Fruit fly (Drosophila melanogaster): ENCODE data around the gene BuGZ.

The BuGZ gene

dm6 chr2L:16719643-16720515 is 23.3 kb upstream of the BuGZ start, which contains the start of gene Cyt-c-p:
Gene Cyt-c-p (plus strand): TSS chr2L:16719932.
- peak; percentile 49 for TF ChIP-seq noc (tag; optimal IDR thresholded peaks at IDR 0.05)

- peak; percentile 80 for TF ChIP-seq noc (tag; optimal IDR thresholded peaks at IDR 0.05)
Observed at dm6 chr2L:16720707-16721700, 22.2 kb upstream of the BuGZ start.

dm6 chr2L:16722596-16722995 is 20.6 kb upstream of the BuGZ start:
- no peak for TF ChIP-seq noc (tag; optimal IDR thresholded peaks at IDR 0.05)

- peak; percentile 53 for TF ChIP-seq noc (tag; optimal IDR thresholded peaks at IDR 0.05)
Observed at dm6 chr2L:16727578-16728023, 15.6 kb upstream of the BuGZ start, which contains the start of gene VhaSFD. Gene VhaSFD (minus strand): TSS chr2L:16727826.

dm6 chr2L:16729556-16729955 is 13.6 kb upstream of the BuGZ start, which contains the start of gene Tsen2:
Gene Tsen2 (plus strand): TSS chr2L:16729777.
- TF ChIP-seq noc (tag; optimal IDR thresholded peaks at IDR 0.05), result no peak

dm6 chr2L:16730939-16731338 is 12.3 kb upstream of the BuGZ start, which contains the start of gene CG17996:
Gene CG17996 (minus strand): TSS chr2L:16731039.
- TF ChIP-seq noc (tag; optimal IDR thresholded peaks at IDR 0.05), result no peak

dm6 chr2L:16731799-16732198 is 11.4 kb upstream of the BuGZ start, which contains the start of gene Prosbeta4:
Gene Prosbeta4 (minus strand): TSS chr2L:16732133.
- TF ChIP-seq noc (tag; optimal IDR thresholded peaks at IDR 0.05), result no peak

- no peak for TF ChIP-seq noc (tag; optimal IDR thresholded peaks at IDR 0.05)
Observed at dm6 chr2L:16732338-16732892, 10.8 kb upstream of the BuGZ start, which contains the start of gene Nubp1. Gene Nubp1 (plus strand): TSS chr2L:16732550.

- TF ChIP-seq noc (tag; optimal IDR thresholded peaks at IDR 0.05), result no peak
Observed at dm6 chr2L:16738206-16738900, 4.9 kb upstream of the BuGZ start, which contains the start of the genes glu and ChLD3. Gene glu (minus strand): TSS chr2L:16738388. Gene ChLD3 (plus strand): TSS chr2L:16738850.

dm6 chr2L:16747145-16747544 is 3.9 kb downstream of the BuGZ start:
- TF ChIP-seq noc (tag; optimal IDR thresholded peaks at IDR 0.05), result no peak

dm6 chr2L:16752340-16752739 is 9.1 kb downstream of the BuGZ start:
- TF ChIP-seq noc (tag; optimal IDR thresholded peaks at IDR 0.05), result no peak

- no peak for TF ChIP-seq noc (tag; optimal IDR thresholded peaks at IDR 0.05)
Observed at dm6 chr2L:16754074-16754473, 10.9 kb downstream of the BuGZ start, which contains the start of gene yellow-b. Gene yellow-b (plus strand): TSS chr2L:16754336.

dm6 chr2L:16760504-16761417 is 17.6 kb downstream of the BuGZ start, which contains the start of gene ppk17:
Gene ppk17 (minus strand): TSS chr2L:16760554.
- no peak for TF ChIP-seq noc (tag; optimal IDR thresholded peaks at IDR 0.05)

Data from whole organism, larva.